Worm (Caenorhabditis elegans): ENCODE results near the gene srh-296.

ce11 chrV:17784363-17784762, 25.8 kb upstream of the srh-296 start:
- no peak for TF ChIP-seq nhr-2 (tag; optimal IDR thresholded peaks at IDR 0.05)
- TF ChIP-seq pha-4 (tag; optimal IDR thresholded peaks at IDR 0.05), result no peak
- no peak for TF ChIP-seq ces-1 (GFP tag; optimal IDR thresholded peaks at IDR 0.05)
- TF ChIP-seq unc-39 (tag; optimal IDR thresholded peaks at IDR 0.05), result no peak
- no peak for TF ChIP-seq nhr-12 (tag; optimal IDR thresholded peaks at IDR 0.05)
- no peak for TF ChIP-seq nhr-237 (tag; optimal IDR thresholded peaks at IDR 0.05)
- no peak for TF ChIP-seq sem-2 (GFP tag; optimal IDR thresholded peaks at IDR 0.05)
- TF ChIP-seq snpc-4 (tag; optimal IDR thresholded peaks at IDR 0.05), result no peak
- TF ChIP-seq flh-1 (GFP tag; optimal IDR thresholded peaks at IDR 0.05), result no peak
- no peak for TF ChIP-seq mep-1 (tag; optimal IDR thresholded peaks at IDR 0.05)
